Worm (Caenorhabditis elegans) whole organism, L4/young adult: ENCODE measurements around the gene sri-42.

ENCODE experiments used
- W03F9.2 ChIP-seq: fragments of 150-350 bp; optimal IDR thresholded peaks from 2 replicates; lab custom pipeline; 2014; ENCODE audit warnings: missing biosample characterization, missing genetic modification characterization
- him-1 ChIP-seq: sonication (generic microtip); optimal IDR thresholded peaks from 2 replicates; lab custom pipeline; 2016; ENCODE audit warnings: missing genotype, missing genetic modification reagents, missing genetic modification characterization, missing compliant biosample characterization

- no peak for TF ChIP-seq W03F9.2 (tag; lab: Kevin White, UChicago)
- TF ChIP-seq him-1 (tag; lab: Kevin White, UChicago), result no peak
Observed at ce11 chrII:3145842-3146241, 3.1 kb upstream of the sri-42 start, which contains the start of gene T10D4.15.
